Worm (Caenorhabditis elegans) whole organism, late embryonic: ENCODE measurements around the gene T19B10.12.

Experiments used
- C08G9.2 ChIP-seq: sonication (generic microtip); optimal IDR thresholded peaks from 2 replicates; lab custom pipeline; 2016; ENCODE audit warnings: mild to moderate bottlenecking, missing genetic modification characterization, moderate library complexity, missing compliant biosample characterization
- F13H6.1 ChIP-seq: sonication (generic microtip); optimal IDR thresholded peaks from 2 replicates; lab custom pipeline; 2016; ENCODE audit warnings: missing genetic modification characterization, missing compliant biosample characterization
- K02D7.2 ChIP-seq: sonication (generic microtip); optimal IDR thresholded peaks from 2 replicates; lab custom pipeline; 2017; ENCODE audit warnings: mild to moderate bottlenecking, missing genetic modification characterization, missing compliant biosample characterization
- K09A11.1 ChIP-seq: sonication (generic microtip); optimal IDR thresholded peaks from 2 replicates; lab custom pipeline; 2017; ENCODE audit warnings: antibody characterized with exemption, mild to moderate bottlenecking, missing genetic modification characterization, missing compliant biosample characterization; ENCODE audit not compliant: insufficient read depth
- T23F11.4 ChIP-seq: fragments of 200-800 bp; sonication (Bioruptor generic); optimal IDR thresholded peaks from 2 replicates; lab custom pipeline; 2018; ENCODE audit warnings: mild to moderate bottlenecking, missing genetic modification characterization, missing compliant biosample characterization
- Y22D7AL.16 ChIP-seq: sonication (generic microtip); optimal IDR thresholded peaks from 2 replicates; lab custom pipeline; 2016; ENCODE audit warnings: missing genetic modification characterization, missing compliant biosample characterization
- ahr-1 ChIP-seq: sonication (generic microtip); optimal IDR thresholded peaks from 2 replicates; lab custom pipeline; 2016; ENCODE audit warnings: missing genetic modification characterization, missing compliant biosample characterization
- ceh-18 ChIP-seq: sonication (generic microtip); optimal IDR thresholded peaks from 2 replicates; lab custom pipeline; 2016; ENCODE audit warnings: missing genetic modification characterization, missing compliant biosample characterization
- ceh-2 ChIP-seq: sonication (generic microtip); optimal IDR thresholded peaks from 2 replicates; lab custom pipeline; 2016; ENCODE audit warnings: missing genotype, missing genetic modification characterization, missing compliant biosample characterization
- ceh-24 ChIP-seq: sonication (generic microtip); optimal IDR thresholded peaks from 2 replicates; lab custom pipeline; 2016; ENCODE audit warnings: mild to moderate bottlenecking, missing genetic modification characterization, missing compliant biosample characterization
- ceh-30 ChIP-seq: fragments of 150-350 bp; optimal IDR thresholded peaks from 2 replicates; lab custom pipeline; 2014; ENCODE audit warnings: missing biosample characterization, missing genetic modification characterization
- ceh-45 ChIP-seq: fragments of 200-800 bp; sonication (Bioruptor generic); IDR thresholded peaks from 2 replicates; pipeline ENCODE4 v1.3.6; 2022; ENCODE audit warnings: missing genetic modification reagents, missing genetic modification characterization, missing compliant biosample characterization
- ceh-9 ChIP-seq: sonication (generic microtip); optimal IDR thresholded peaks from 2 replicates; lab custom pipeline; 2016; ENCODE audit warnings: mild to moderate bottlenecking, missing genetic modification characterization, inconsistent platforms, missing compliant biosample characterization
- dmd-4 ChIP-seq: sonication (generic microtip); optimal IDR thresholded peaks from 2 replicates; lab custom pipeline; 2016; ENCODE audit warnings: borderline replicate concordance, missing genetic modification characterization, missing compliant biosample characterization
- dve-1 ChIP-seq: sonication (generic microtip); optimal IDR thresholded peaks from 2 replicates; lab custom pipeline; 2017; ENCODE audit warnings: antibody characterized with exemption, mild to moderate bottlenecking, missing genetic modification characterization, missing compliant biosample characterization
- elt-2 ChIP-seq: sonication (generic microtip); optimal IDR thresholded peaks from 2 replicates; lab custom pipeline; 2016; ENCODE audit warnings: missing genetic modification reagents, missing genetic modification characterization, missing compliant biosample characterization
- elt-4 ChIP-seq: sonication (generic microtip); optimal IDR thresholded peaks from 2 replicates; lab custom pipeline; 2016; ENCODE audit warnings: missing genetic modification characterization, missing compliant biosample characterization
- ets-4 ChIP-seq: sonication (generic microtip); optimal IDR thresholded peaks from 2 replicates; lab custom pipeline; 2016; ENCODE audit warnings: missing genetic modification characterization, missing compliant biosample characterization
- eyg-1 ChIP-seq: sonication (generic microtip); optimal IDR thresholded peaks from 2 replicates; lab custom pipeline; 2016; ENCODE audit warnings: missing genotype, missing genetic modification characterization, missing compliant biosample characterization
- fkh-10 ChIP-seq: fragments of 150-350 bp; optimal IDR thresholded peaks from 2 replicates; lab custom pipeline; 2014; ENCODE audit warnings: missing biosample characterization, missing genetic modification reagents, missing genetic modification characterization
- fkh-6 ChIP-seq: sonication (generic microtip); optimal IDR thresholded peaks from 2 replicates; lab custom pipeline; 2016; ENCODE audit warnings: missing genetic modification characterization, missing compliant biosample characterization
- hlh-13 ChIP-seq: fragments of 200-800 bp; sonication (Bioruptor generic); optimal IDR thresholded peaks from 2 replicates; lab custom pipeline; 2018; ENCODE audit warnings: mild to moderate bottlenecking, missing genetic modification characterization, missing compliant biosample characterization
- hlh-30 ChIP-seq: sonication (generic microtip); optimal IDR thresholded peaks from 2 replicates; lab custom pipeline; 2017; ENCODE audit warnings: antibody characterized with exemption, missing genetic modification characterization, missing compliant biosample characterization; ENCODE audit not compliant: insufficient read depth
- hlh-6 ChIP-seq: sonication (generic microtip); optimal IDR thresholded peaks from 2 replicates; lab custom pipeline; 2016; ENCODE audit warnings: missing genotype, missing genetic modification characterization, missing compliant biosample characterization
- hlh-8 ChIP-seq: sonication (generic microtip); optimal IDR thresholded peaks from 2 replicates; lab custom pipeline; 2016; ENCODE audit warnings: missing genotype, missing genetic modification characterization, missing compliant biosample characterization
- lim-6 ChIP-seq: sonication (generic microtip); optimal IDR thresholded peaks from 2 replicates; lab custom pipeline; 2016; ENCODE audit warnings: missing genetic modification characterization, missing compliant biosample characterization
- lin-11 ChIP-seq: fragments of 200-800 bp; sonication (Bioruptor generic); optimal IDR thresholded peaks from 2 replicates; lab custom pipeline; 2018; ENCODE audit warnings: mild to moderate bottlenecking, missing genetic modification characterization, missing compliant biosample characterization
- madf-2 ChIP-seq: sonication (generic microtip); optimal IDR thresholded peaks from 2 replicates; lab custom pipeline; 2017; ENCODE audit warnings: missing genetic modification characterization, missing compliant biosample characterization
- nhr-11 ChIP-seq: fragments of 150-350 bp; optimal IDR thresholded peaks from 2 replicates; lab custom pipeline; 2014; ENCODE audit warnings: missing biosample characterization, missing genetic modification characterization
- nhr-232 ChIP-seq: sonication (generic microtip); optimal IDR thresholded peaks from 2 replicates; lab custom pipeline; 2016; ENCODE audit warnings: missing genetic modification characterization, missing compliant biosample characterization
- npax-4 ChIP-seq: sonication (generic microtip); optimal IDR thresholded peaks from 2 replicates; lab custom pipeline; 2016; ENCODE audit warnings: missing genetic modification characterization, missing compliant biosample characterization
- odd-2 ChIP-seq: sonication (generic microtip); optimal IDR thresholded peaks from 2 replicates; lab custom pipeline; 2017; ENCODE audit warnings: antibody characterized with exemption, mild to moderate bottlenecking, missing genetic modification characterization, missing compliant biosample characterization
- pag-3 ChIP-seq: sonication (generic microtip); optimal IDR thresholded peaks from 2 replicates; lab custom pipeline; 2016; ENCODE audit warnings: missing compliant biosample characterization, missing genetic modification characterization, borderline replicate concordance
- pat-9 ChIP-seq: fragments of 200-800 bp; sonication (Bioruptor generic); optimal IDR thresholded peaks from 2 replicates; lab custom pipeline; 2018; ENCODE audit warnings: mild to moderate bottlenecking, missing genetic modification characterization, moderate library complexity, missing compliant biosample characterization
- pax-1 ChIP-seq: fragments of 150-350 bp; optimal IDR thresholded peaks from 2 replicates; lab custom pipeline; 2014; ENCODE audit warnings: missing biosample characterization, missing genetic modification characterization
- pha-2 ChIP-seq: sonication (generic microtip); optimal IDR thresholded peaks from 2 replicates; lab custom pipeline; 2017; ENCODE audit warnings: mild to moderate bottlenecking, missing genetic modification characterization, missing compliant biosample characterization
- ref-2 ChIP-seq: sonication (generic microtip); optimal IDR thresholded peaks from 2 replicates; lab custom pipeline; 2016; ENCODE audit warnings: missing genetic modification characterization, missing compliant biosample characterization
- rnt-1 ChIP-seq: sonication (generic microtip); optimal IDR thresholded peaks from 2 replicates; lab custom pipeline; 2016; ENCODE audit warnings: missing genetic modification characterization, missing compliant biosample characterization
- tbx-7 ChIP-seq: sonication (generic microtip); optimal IDR thresholded peaks from 2 replicates; lab custom pipeline; 2016; ENCODE audit warnings: missing genotype, missing genetic modification characterization, missing compliant biosample characterization
- unc-42 ChIP-seq: sonication (generic microtip); optimal IDR thresholded peaks from 2 replicates; lab custom pipeline; 2016; ENCODE audit warnings: missing genotype, missing genetic modification characterization, missing compliant biosample characterization
- zip-5 ChIP-seq: sonication (generic microtip); optimal IDR thresholded peaks from 2 replicates; lab custom pipeline; 2016; ENCODE audit warnings: missing genetic modification characterization, missing compliant biosample characterization

Gene T19B10.12

ce11 chrV:11228653-11229173 is 22.1 kb upstream of the T19B10.12 start, which contains the start of gene pqn-70 (continued):
- TF ChIP-seq ceh-9 (tag; lab: Kevin White, UChicago) = no peak
- no peak for TF ChIP-seq fkh-6 (tag; lab: Kevin White, UChicago)
- peak; percentile 94 for TF ChIP-seq hlh-30 (tag; lab: Kevin White, UChicago)
- TF ChIP-seq T23F11.4 (GFP tag; lab: Kevin White, UChicago) = no peak
- TF ChIP-seq rnt-1 (tag; lab: Kevin White, UChicago) = peak; percentile 39
- no peak for TF ChIP-seq ceh-24
- TF ChIP-seq ceh-45 (GFP tag; lab: Robert Waterston, UW) = no peak
- TF ChIP-seq K02D7.2 (tag; lab: Kevin White, UChicago) = no peak
- TF ChIP-seq dve-1 (tag; lab: Kevin White, UChicago) = peak; percentile 15
- TF ChIP-seq unc-42 (tag; lab: Kevin White, UChicago) = peak; percentile 86
- no peak for TF ChIP-seq madf-2 (tag; lab: Kevin White, UChicago)
- no peak for TF ChIP-seq pha-2 (tag; lab: Kevin White, UChicago)
- no peak for TF ChIP-seq pax-1 (tag; lab: Kevin White, UChicago)
- TF ChIP-seq Y22D7AL.16 = no peak
- TF ChIP-seq hlh-13 (GFP tag; lab: Kevin White, UChicago) = no peak
- peak; percentile 68 for TF ChIP-seq C08G9.2 (tag; lab: Kevin White, UChicago)
- no peak for TF ChIP-seq fkh-10 (GFP tag; lab: Kevin White, UChicago)
- peak; percentile 38 for TF ChIP-seq ets-4
- TF ChIP-seq ref-2 (tag; lab: Kevin White, UChicago) = peak; percentile 74
- peak; percentile 25 for TF ChIP-seq hlh-8 (tag; lab: Kevin White, UChicago)
- TF ChIP-seq hlh-6 (tag; lab: Kevin White, UChicago) = no peak
- no peak for TF ChIP-seq odd-2 (tag; lab: Kevin White, UChicago)
- no peak for TF ChIP-seq npax-4 (tag; lab: Kevin White, UChicago)
- no peak for TF ChIP-seq eyg-1 (tag; lab: Kevin White, UChicago)
- TF ChIP-seq ceh-18 = peak; percentile 35
- no peak for TF ChIP-seq nhr-11 (tag; lab: Kevin White, UChicago)

DNA sequence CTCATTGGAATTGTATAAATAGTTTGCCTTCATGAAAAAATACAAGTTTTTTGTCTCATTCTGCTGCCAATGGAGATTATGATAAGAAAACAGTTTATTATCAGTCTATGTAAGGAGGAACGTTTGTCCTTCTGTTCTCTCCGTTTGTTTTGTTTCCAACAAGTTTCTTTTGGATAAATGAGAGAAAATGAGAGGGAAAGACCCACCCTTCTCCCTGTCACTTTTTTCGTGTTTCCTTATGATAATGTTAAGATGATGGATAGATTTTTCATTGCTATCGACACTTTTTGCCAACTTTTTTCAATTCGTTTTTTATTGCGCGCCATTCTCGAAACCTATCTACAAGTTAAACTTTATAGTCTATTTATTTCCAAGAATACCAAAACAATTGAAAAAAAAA is 19.7 kb upstream of the T19B10.12 start:
- no peak for TF ChIP-seq ceh-45 (GFP tag; lab: Robert Waterston, UW)
- peak; percentile 8 for TF ChIP-seq elt-2 (tag; lab: Kevin White, UChicago)

ce11 chrV:11234350-11234749 is 16.5 kb upstream of the T19B10.12 start, which contains the start of gene T19B10.5:
Gene T19B10.5, plus strand, starts transcription at chrV:11234650.
- no peak for TF ChIP-seq F13H6.1

ce11 chrV:11235876-11236275 is 15.0 kb upstream of the T19B10.12 start:
- no peak for TF ChIP-seq ceh-2 (tag; lab: Kevin White, UChicago)
- TF ChIP-seq elt-2 (tag; lab: Kevin White, UChicago) = peak; percentile 94
- no peak for TF ChIP-seq Y22D7AL.16

ce11 chrV:11239187-11239725 is 11.6 kb upstream of the T19B10.12 start, which contains the start of the genes dvc-1 and ima-1:
Gene dvc-1, minus strand, starts transcription at chrV:11239331.
Gene ima-1, plus strand, starts transcription at chrV:11239675.
- peak; percentile 76 for TF ChIP-seq rnt-1 (tag; lab: Kevin White, UChicago)
- TF ChIP-seq K09A11.1 (tag; lab: Kevin White, UChicago) = peak; percentile 72
- TF ChIP-seq unc-42 (tag; lab: Kevin White, UChicago) = peak; percentile 28
- peak; percentile 66 for TF ChIP-seq nhr-232 (tag; lab: Kevin White, UChicago)
- TF ChIP-seq madf-2 (tag; lab: Kevin White, UChicago) = peak; percentile 38
- no peak for TF ChIP-seq pag-3 (tag; lab: Kevin White, UChicago)
- peak; percentile 90 for TF ChIP-seq elt-2 (tag; lab: Kevin White, UChicago)
- TF ChIP-seq hlh-13 (GFP tag; lab: Kevin White, UChicago) = peak; percentile 40
- TF ChIP-seq elt-4 (tag; lab: Kevin White, UChicago) = no peak
- TF ChIP-seq zip-5 (tag; lab: Kevin White, UChicago) = peak; percentile 68
- peak; percentile 71 for TF ChIP-seq pat-9
- TF ChIP-seq ets-4 = peak; percentile 23
- peak; percentile 76 for TF ChIP-seq ahr-1 (tag; lab: Kevin White, UChicago)
- peak; percentile 17 for TF ChIP-seq lin-11
- peak; percentile 41 for TF ChIP-seq npax-4 (tag; lab: Kevin White, UChicago)
- TF ChIP-seq ceh-30 = no peak
- peak; percentile 69 for TF ChIP-seq C08G9.2 (tag; lab: Kevin White, UChicago)
- TF ChIP-seq K02D7.2 (tag; lab: Kevin White, UChicago) = peak; percentile 62
- TF ChIP-seq dmd-4 (tag; lab: Kevin White, UChicago) = no peak
- TF ChIP-seq odd-2 (tag; lab: Kevin White, UChicago) = peak; percentile 70
- TF ChIP-seq ceh-2 (tag; lab: Kevin White, UChicago) = peak; percentile 79
- TF ChIP-seq pha-2 (tag; lab: Kevin White, UChicago) = no peak
- no peak for TF ChIP-seq tbx-7
- peak; percentile 42 for TF ChIP-seq lim-6 (tag; lab: Kevin White, UChicago)
- peak; percentile 45 for TF ChIP-seq Y22D7AL.16
